Worm (Caenorhabditis elegans) whole organism, L3 larva: Measurements from ENCODE around the gene ooc-5.
A peak's percentile ranks its signal among the peaks of the same experiment; 100 is the strongest.

Source experiments
- R02D3.7 ChIP-seq: fragments of 150-350 bp; optimal IDR thresholded peaks from 2 replicates; lab custom pipeline; 2014; ENCODE audit warnings: missing biosample characterization, missing genetic modification characterization
- ama-1 ChIP-seq: fragments of 150-350 bp; optimal IDR thresholded peaks from 2 replicates; lab custom pipeline; 2018
- ceh-16 ChIP-seq: sonication (generic microtip); optimal IDR thresholded peaks from 2 replicates; lab custom pipeline; 2017; ENCODE audit warnings: missing biosample characterization, missing genetic modification characterization
- ceh-9 ChIP-seq: sonication (generic microtip); optimal IDR thresholded peaks from 2 replicates; lab custom pipeline; 2018; ENCODE audit warnings: missing biosample characterization, missing genetic modification characterization
- elt-1 ChIP-seq: fragments of 150-350 bp; optimal IDR thresholded peaks from 2 replicates; lab custom pipeline; 2014; ENCODE audit warnings: missing biosample characterization, missing genetic modification characterization
- elt-2 ChIP-seq: sonication (generic microtip); optimal IDR thresholded peaks from 2 replicates; lab custom pipeline; 2016; ENCODE audit warnings: missing genetic modification reagents, mild to moderate bottlenecking, missing genetic modification characterization, missing compliant biosample characterization
- eor-1 ChIP-seq, 2 experiments: fragments of 150-350 bp; optimal IDR thresholded peaks; 2 replicates each; lab custom pipeline; 2014 to 2018; ENCODE audit warnings: missing biosample characterization in 2 of 2, missing genetic modification characterization in 2 of 2
- fos-1 ChIP-seq: fragments of 150-350 bp; optimal IDR thresholded peaks from 2 replicates; lab custom pipeline; 2014; ENCODE audit warnings: missing biosample characterization, missing genetic modification characterization
- hmg-11 ChIP-seq: sonication (generic microtip); optimal IDR thresholded peaks from 2 replicates; lab custom pipeline; 2016; ENCODE audit warnings: missing genetic modification characterization, missing compliant biosample characterization
- jun-1 ChIP-seq: fragments of 150-350 bp; optimal IDR thresholded peaks from 2 replicates; lab custom pipeline; 2014; ENCODE audit warnings: missing biosample characterization, missing genetic modification reagents, missing genetic modification characterization
- lsy-12 ChIP-seq: sonication (generic microtip); optimal IDR thresholded peaks from 2 replicates; lab custom pipeline; 2016; ENCODE audit warnings: mild to moderate bottlenecking, missing genetic modification characterization, missing compliant biosample characterization
- mdl-1 ChIP-seq: fragments of 150-350 bp; optimal IDR thresholded peaks from 2 replicates; lab custom pipeline; 2014; ENCODE audit warnings: missing biosample characterization, missing genetic modification characterization
- mml-1 ChIP-seq: fragments of 150-350 bp; sonication (generic microtip); optimal IDR thresholded peaks from 3 replicates; lab custom pipeline; 2014; ENCODE audit warnings: missing biosample characterization, missing genetic modification characterization
- nfya-1 ChIP-seq: sonication (generic microtip); optimal IDR thresholded peaks from 2 replicates; lab custom pipeline; 2017; ENCODE audit warnings: missing genetic modification characterization, mild to moderate bottlenecking, missing compliant biosample characterization, antibody characterized with exemption, moderate library complexity; ENCODE audit not compliant: insufficient read depth
- pqm-1 ChIP-seq: fragments of 150-350 bp; optimal IDR thresholded peaks from 2 replicates; lab custom pipeline; 2017; ENCODE audit warnings: missing biosample characterization, missing genetic modification characterization, inconsistent platforms
- sea-2 ChIP-seq: fragments of 150-350 bp; sonication (generic microtip); optimal IDR thresholded peaks from 4 replicates; lab custom pipeline; 2014; ENCODE audit warnings: missing biosample characterization, missing genetic modification reagents, missing genetic modification characterization
- tbx-2 ChIP-seq: sonication (generic microtip); optimal IDR thresholded peaks from 2 replicates; lab custom pipeline; 2016; ENCODE audit warnings: mild to moderate bottlenecking, missing genetic modification characterization, missing compliant biosample characterization
- unc-39 ChIP-seq: sonication (generic microtip); optimal IDR thresholded peaks from 4 replicates; lab custom pipeline; 2017; ENCODE audit warnings: missing biosample characterization, missing genetic modification characterization
- ztf-11 ChIP-seq: fragments of 150-350 bp; optimal IDR thresholded peaks from 2 replicates; lab custom pipeline; 2014; ENCODE audit warnings: missing biosample characterization, missing genetic modification characterization
- ztf-4 ChIP-seq: fragments of 150-350 bp; optimal IDR thresholded peaks from 2 replicates; lab custom pipeline; 2014; ENCODE audit warnings: missing biosample characterization, missing genetic modification characterization

ooc-5 gene

ce11 chrII:9041306-9041705 lies 48.3 kb downstream of the ooc-5 start, which contains the start of gene F37B12.3:
F37B12.3 (minus strand) TSS chrII:9041406.
- TF ChIP-seq R02D3.7 (tag; lab: Kevin White, UChicago) (no peak), ztf-4 (tag; lab: Kevin White, UChicago) (no peak), mml-1 (no peak), ceh-16 (tag; lab: Kevin White, UChicago) (no peak), sea-2 (GFP tag; lab: Kevin White, UChicago) (no peak), ceh-9 (tag; lab: Kevin White, UChicago) (no peak), ama-1 (no peak), unc-39 (no peak), ztf-11 (tag; lab: Kevin White, UChicago) (no peak), nfya-1 (tag; lab: Kevin White, UChicago) (no peak), eor-1 (tag; optimal IDR thresholded peaks at IDR 0.05; lab: Kevin White, UChicago) (no peak), lsy-12 (tag; lab: Kevin White, UChicago) (no peak), fos-1 (tag; lab: Kevin White, UChicago) (no peak), tbx-2 (tag; lab: Kevin White, UChicago) (no peak), mdl-1 (tag; lab: Kevin White, UChicago) (no peak), jun-1 (tag; lab: Kevin White, UChicago) (no peak)

ce11 chrII:9042059-9042458 lies 49.1 kb downstream of the ooc-5 start:
- TF ChIP-seq elt-1 (tag; lab: Kevin White, UChicago) (no peak), pqm-1 (tag; lab: Kevin White, UChicago) (peak; percentile 62), unc-39 (no peak), hmg-11 (tag; lab: Kevin White, UChicago) (no peak), elt-2 (tag; lab: Kevin White, UChicago) (peak; percentile 34)
